Fruit fly (Drosophila melanogaster) whole organism, embryonic: ENCODE measurements around the gene pnr.

Experiments used
- CG17328 ChIP-seq: fragments of 200-800 bp; sonication (Bioruptor generic); IDR thresholded peaks from 2 replicates; pipeline ENCODE4 v1.3.6; 2022; ENCODE audit warnings: missing biosample characterization, missing genetic modification characterization
- CG30431 ChIP-seq: fragments of 200-800 bp; sonication (Bioruptor generic); optimal IDR thresholded peaks from 2 replicates; lab custom pipeline; 2017; ENCODE audit warnings: missing biosample characterization, missing genetic modification characterization
- CG3407 ChIP-seq: fragments of 200-800 bp; sonication (Bioruptor generic); optimal IDR thresholded peaks from 2 replicates; lab custom pipeline; 2018; ENCODE audit warnings: missing biosample characterization, mild to moderate bottlenecking, missing genetic modification characterization
- CG7372 ChIP-seq: fragments of 200-800 bp; sonication (Bioruptor generic); IDR thresholded peaks from 2 replicates; pipeline ENCODE4 v1.3.6; 2022; ENCODE audit warnings: missing biosample characterization, missing genetic modification characterization
- CG8281 ChIP-seq: fragments of 200-800 bp; sonication (Bioruptor generic); optimal IDR thresholded peaks from 2 replicates; lab custom pipeline; 2018; ENCODE audit warnings: missing biosample characterization, mild to moderate bottlenecking, missing genetic modification characterization, moderate library complexity
- E2f1 ChIP-seq: fragments of 200-800 bp; sonication (Bioruptor generic); IDR thresholded peaks from 2 replicates; pipeline ENCODE4 v1.3.6; 2022; ENCODE audit warnings: missing biosample characterization, missing genetic modification characterization
- ERR ChIP-seq: fragments of 200-800 bp; sonication (Bioruptor generic); optimal IDR thresholded peaks from 2 replicates; lab custom pipeline; 2016; ENCODE audit warnings: missing biosample characterization, missing genetic modification characterization
- Oaz ChIP-seq: fragments of 200-800 bp; sonication (Bioruptor generic); IDR thresholded peaks from 2 replicates; pipeline ENCODE4 v1.3.6; 2022; ENCODE audit warnings: missing biosample characterization, missing genetic modification characterization
- Sin3A ChIP-seq: fragments of >200 bp; optimal IDR thresholded peaks from 2 replicates; lab custom pipeline; 2018
- Taf1 ChIP-seq: fragments of 200-800 bp; sonication (Bioruptor generic); IDR thresholded peaks from 2 replicates; pipeline ENCODE4 v1.3.6; 2022; ENCODE audit warnings: missing biosample characterization, missing genetic modification characterization
- bab2 ChIP-seq: fragments of 200-800 bp; sonication (Bioruptor generic); optimal IDR thresholded peaks from 2 replicates; lab custom pipeline; 2016; ENCODE audit warnings: missing biosample characterization, missing genetic modification characterization
- da ChIP-seq: fragments of 200-800 bp; sonication (Bioruptor generic); optimal IDR thresholded peaks from 2 replicates; lab custom pipeline; 2016; ENCODE audit warnings: missing biosample characterization, missing genetic modification characterization
- sug ChIP-seq: fragments of 200-800 bp; optimal IDR thresholded peaks from 2 replicates; lab custom pipeline; 2019; ENCODE audit warnings: missing biosample characterization, mild to moderate bottlenecking, missing genetic modification characterization, moderate library complexity
- usp ChIP-seq: fragments of >200 bp; optimal IDR thresholded peaks from 2 replicates; lab custom pipeline; 2017; ENCODE audit warnings: missing biosample characterization, missing genetic modification characterization

DNA sequence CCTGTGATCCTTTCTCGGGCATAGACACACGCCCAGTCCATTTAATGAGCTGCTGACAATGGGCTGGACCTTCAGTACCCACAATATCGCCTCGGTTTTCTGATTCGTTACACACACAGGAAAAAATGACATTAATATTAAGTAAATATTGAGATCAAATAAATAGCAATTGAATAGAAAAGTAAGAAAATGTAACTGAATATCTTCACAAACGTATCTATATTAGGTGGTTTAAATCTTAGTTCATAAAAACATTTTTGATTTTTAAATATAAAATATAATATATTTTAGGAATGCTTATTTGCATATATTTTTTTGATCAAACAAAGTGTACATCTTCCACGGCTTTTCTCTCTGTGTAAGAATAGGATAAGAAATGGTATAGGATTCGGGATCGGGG lies 7.8 kb downstream of the pnr start:
- TF ChIP-seq usp (GFP tag; lab: Kevin White, UChicago), result no peak
- no peak for TF ChIP-seq ERR
- no peak for TF ChIP-seq Oaz (GFP tag; lab: Robert Waterston, UW)
- no peak for TF ChIP-seq E2f1
- TF ChIP-seq CG8281 (tag; lab: Kevin White, UChicago), result no peak
- no peak for TF ChIP-seq Sin3A
- TF ChIP-seq bab2 (GFP tag; lab: Kevin White, UChicago), result no peak
- no peak for TF ChIP-seq CG17328 (GFP tag; lab: Robert Waterston, UW)
- no peak for TF ChIP-seq Taf1 (GFP tag; lab: Robert Waterston, UW)
- no peak for TF ChIP-seq CG30431 (GFP tag; lab: Kevin White, UChicago)
- TF ChIP-seq da (GFP tag; lab: Kevin White, UChicago), result no peak
- no peak for TF ChIP-seq sug (tag; lab: Kevin White, UChicago)
- no peak for TF ChIP-seq CG3407
- no peak for TF ChIP-seq CG7372
